Fruit fly (Drosophila melanogaster) whole organism, embryonic: Measurements from ENCODE around the gene CG13315.

ENCODE experiments used
- ATbp ChIP-seq: fragments of 200-800 bp; sonication (Bioruptor generic); optimal IDR thresholded peaks from 2 replicates; lab custom pipeline; 2017; ENCODE audit warnings: missing biosample characterization, mild to moderate bottlenecking, missing genetic modification characterization, missing genetic modification reagents
- Ada2b ChIP-seq: fragments of 200-800 bp; sonication (Bioruptor generic); IDR thresholded peaks from 2 replicates; pipeline ENCODE4 v1.3.6; 2022; ENCODE audit warnings: missing biosample characterization, missing genetic modification characterization
- CG12155 ChIP-seq: fragments of 200-800 bp; sonication (Bioruptor generic); optimal IDR thresholded peaks from 3 replicates; lab custom pipeline; 2016; ENCODE audit warnings: missing biosample characterization, missing genetic modification characterization
- CG12299 ChIP-seq: fragments of 200-800 bp; sonication (Bioruptor generic); optimal IDR thresholded peaks from 2 replicates; lab custom pipeline; 2018; ENCODE audit warnings: missing biosample characterization, mild to moderate bottlenecking, missing genetic modification characterization
- CG12769 ChIP-seq: fragments of 200-800 bp; sonication (Bioruptor generic); optimal IDR thresholded peaks from 2 replicates; lab custom pipeline; 2019; ENCODE audit warnings: missing biosample characterization, mild to moderate bottlenecking, missing genetic modification characterization, moderate library complexity
- CG13123 ChIP-seq: fragments of 200-800 bp; sonication (Bioruptor generic); optimal IDR thresholded peaks from 2 replicates; lab custom pipeline; 2016; ENCODE audit warnings: missing biosample characterization, missing genetic modification characterization
- CG13894 ChIP-seq: fragments of 200-800 bp; sonication (Bioruptor generic); optimal IDR thresholded peaks from 3 replicates; lab custom pipeline; 2018; ENCODE audit warnings: missing biosample characterization, mild to moderate bottlenecking, missing genetic modification characterization, moderate library complexity
- CG15601 ChIP-seq: fragments of 200-800 bp; sonication (Bioruptor generic); optimal IDR thresholded peaks from 3 replicates; lab custom pipeline; 2019; ENCODE audit warnings: missing biosample characterization, mild to moderate bottlenecking, missing genetic modification characterization, moderate library complexity
- CG1603 ChIP-seq: fragments of 200-800 bp; sonication (Bioruptor generic); optimal IDR thresholded peaks from 2 replicates; lab custom pipeline; 2019; ENCODE audit warnings: missing biosample characterization, mild to moderate bottlenecking, missing genetic modification characterization, moderate library complexity
- CG17359 ChIP-seq: fragments of 200-800 bp; sonication (Bioruptor generic); optimal IDR thresholded peaks from 3 replicates; lab custom pipeline; 2018; ENCODE audit warnings: missing biosample characterization, mild to moderate bottlenecking, missing genetic modification characterization, moderate library complexity
- CG17612 ChIP-seq: fragments of 200-800 bp; sonication (Bioruptor generic); IDR thresholded peaks from 2 replicates; pipeline ENCODE4 v1.3.6; 2022; ENCODE audit warnings: missing biosample characterization, missing genetic modification characterization
- CG17829 ChIP-seq: fragments of 200-800 bp; optimal IDR thresholded peaks from 2 replicates; lab custom pipeline; 2019; ENCODE audit warnings: missing biosample characterization, mild to moderate bottlenecking, missing genetic modification characterization, moderate library complexity
- CG2199 ChIP-seq: fragments of 200-800 bp; sonication (Bioruptor generic); IDR thresholded peaks from 3 replicates; pipeline ENCODE4 v1.3.6; 2022; ENCODE audit warnings: missing biosample characterization, missing genetic modification characterization
- CG33557 ChIP-seq: fragments of 200-800 bp; sonication (Bioruptor generic); optimal IDR thresholded peaks from 2 replicates; lab custom pipeline; 2019; ENCODE audit warnings: missing biosample characterization, mild to moderate bottlenecking, missing genetic modification characterization, moderate library complexity
- CG3838 ChIP-seq: fragments of 200-800 bp; sonication (Bioruptor generic); optimal IDR thresholded peaks from 3 replicates; lab custom pipeline; 2016; ENCODE audit warnings: missing biosample characterization, missing genetic modification characterization
- CG4282 ChIP-seq: fragments of 200-800 bp; sonication (Bioruptor generic); optimal IDR thresholded peaks from 2 replicates; lab custom pipeline; 2016; ENCODE audit warnings: missing biosample characterization, missing genetic modification characterization
- CG5953 ChIP-seq: fragments of 200-800 bp; sonication (Bioruptor generic); IDR thresholded peaks from 2 replicates; pipeline ENCODE4 v1.3.6; 2022; ENCODE audit warnings: missing biosample characterization, missing genetic modification characterization
- CG6854 ChIP-seq: fragments of 200-800 bp; sonication (Bioruptor generic); optimal IDR thresholded peaks from 3 replicates; lab custom pipeline; 2017; ENCODE audit warnings: missing biosample characterization, mild to moderate bottlenecking, missing genetic modification characterization
- CG8290 ChIP-seq, 3 experiments: fragments of 200-800 bp; sonication (Bioruptor generic); optimal IDR thresholded peaks; 2 replicates each; lab custom pipeline; 2016 to 2019; ENCODE audit warnings: missing biosample characterization in 3 of 3, missing genetic modification characterization in 3 of 3, mild to moderate bottlenecking in 2 of 3, moderate library complexity in 1 of 3
- CG8359 ChIP-seq: fragments of 200-800 bp; sonication (Bioruptor generic); optimal IDR thresholded peaks from 2 replicates; lab custom pipeline; 2017; ENCODE audit warnings: missing biosample characterization, mild to moderate bottlenecking, missing genetic modification characterization, borderline replicate concordance
- CG9727 ChIP-seq: fragments of 200-800 bp; sonication (Bioruptor generic); optimal IDR thresholded peaks from 3 replicates; lab custom pipeline; 2017; ENCODE audit warnings: missing biosample characterization, mild to moderate bottlenecking, missing genetic modification characterization
- Dip3 ChIP-seq: fragments of 200-800 bp; sonication (Bioruptor generic); optimal IDR thresholded peaks from 3 replicates; lab custom pipeline; 2016; ENCODE audit warnings: missing biosample characterization, missing genetic modification characterization
- HLH3B ChIP-seq: fragments of 200-800 bp; sonication (Bioruptor generic); IDR thresholded peaks from 2 replicates; pipeline ENCODE4 v1.3.6; 2022; ENCODE audit warnings: missing biosample characterization, missing genetic modification characterization
- Mrtf ChIP-seq: fragments of 200-800 bp; sonication (Bioruptor generic); IDR thresholded peaks from 3 replicates; pipeline ENCODE4 v1.3.6; 2022; ENCODE audit warnings: missing biosample characterization, missing genetic modification characterization
- NFAT ChIP-seq: fragments of 200-800 bp; sonication (Bioruptor generic); IDR thresholded peaks from 2 replicates; pipeline ENCODE4 v1.3.6; 2022; ENCODE audit warnings: missing biosample characterization, missing genetic modification characterization
- NK7.1 ChIP-seq: fragments of 200-800 bp; sonication (Bioruptor generic); optimal IDR thresholded peaks from 3 replicates; lab custom pipeline; 2016; ENCODE audit warnings: missing biosample characterization, missing genetic modification characterization
- Opbp ChIP-seq: fragments of 200-800 bp; sonication (Bioruptor generic); IDR thresholded peaks from 3 replicates; pipeline ENCODE4 v1.3.6; 2022; ENCODE audit warnings: missing biosample characterization, missing genetic modification characterization; ENCODE audit not compliant: partially characterized antibody
- Sox100B ChIP-seq: fragments of 200-800 bp; sonication (Bioruptor generic); optimal IDR thresholded peaks from 3 replicates; lab custom pipeline; 2018; ENCODE audit warnings: missing biosample characterization, mild to moderate bottlenecking, missing genetic modification characterization
- Spps ChIP-seq: fragments of 200-800 bp; sonication (Bioruptor generic); optimal IDR thresholded peaks from 2 replicates; lab custom pipeline; 2018; ENCODE audit warnings: missing biosample characterization, mild to moderate bottlenecking, missing genetic modification characterization
- ab ChIP-seq: fragments of 200-800 bp; sonication (Bioruptor generic); optimal IDR thresholded peaks from 2 replicates; lab custom pipeline; 2016; ENCODE audit warnings: missing biosample characterization, missing genetic modification characterization
- ara ChIP-seq: fragments of 200-800 bp; sonication (Bioruptor generic); IDR thresholded peaks from 2 replicates; pipeline ENCODE4 v1.3.6; 2022; ENCODE audit warnings: missing biosample characterization, missing genetic modification characterization
- bcd ChIP-seq: fragments of 200-800 bp; sonication (Bioruptor generic); optimal IDR thresholded peaks from 2 replicates; lab custom pipeline; 2017; ENCODE audit warnings: missing biosample characterization, mild to moderate bottlenecking, missing genetic modification characterization
- br ChIP-seq: fragments of >200 bp; optimal IDR thresholded peaks from 2 replicates; lab custom pipeline; 2017
- cato ChIP-seq: fragments of 200-800 bp; sonication (Bioruptor generic); optimal IDR thresholded peaks from 2 replicates; lab custom pipeline; 2016; ENCODE audit warnings: missing biosample characterization, missing genetic modification characterization, borderline replicate concordance
- eyg ChIP-seq: fragments of 200-800 bp; sonication (Bioruptor generic); optimal IDR thresholded peaks from 3 replicates; lab custom pipeline; 2016; ENCODE audit warnings: missing biosample characterization, missing genetic modification characterization
- fd96Cb ChIP-seq: fragments of 200-800 bp; sonication (Bioruptor generic); optimal IDR thresholded peaks from 2 replicates; lab custom pipeline; 2018; ENCODE audit warnings: missing biosample characterization, mild to moderate bottlenecking, missing genetic modification characterization, moderate library complexity
- ftz-f1 ChIP-seq: fragments of 200-800 bp; sonication (Bioruptor generic); optimal IDR thresholded peaks from 2 replicates; lab custom pipeline; 2016; ENCODE audit warnings: missing biosample characterization, missing genetic modification characterization
- h ChIP-seq: fragments of >200 bp; optimal IDR thresholded peaks from 2 replicates; lab custom pipeline; 2017
- klu ChIP-seq: fragments of 200-800 bp; sonication (Bioruptor generic); IDR thresholded peaks from 2 replicates; pipeline ENCODE4 v1.3.6; 2022; ENCODE audit warnings: missing biosample characterization, missing genetic modification characterization
- lov ChIP-seq, 2 experiments: fragments of 200-800 bp in 1 of 2; fragments of >200 bp in 1 of 2; sonication (Bioruptor generic) in 1 of 2; IDR thresholded peaks in 1 of 2; optimal IDR thresholded peaks in 1 of 2; 2 replicates in 1 of 2; 3 replicates in 1 of 2; pipeline versions ENCODE4 v1.3.6 to Lab custom; 2017 to 2022; ENCODE audit warnings: missing biosample characterization in 1 of 2, missing genetic modification characterization in 1 of 2
- peb ChIP-seq: fragments of 200-800 bp; sonication (Bioruptor generic); IDR thresholded peaks from 2 replicates; pipeline ENCODE4 v1.3.6; 2022; ENCODE audit warnings: missing biosample characterization, missing genetic modification characterization
- salm ChIP-seq: fragments of 200-800 bp; sonication (Bioruptor generic); optimal IDR thresholded peaks from 2 replicates; lab custom pipeline; 2018; ENCODE audit warnings: missing biosample characterization, mild to moderate bottlenecking, missing genetic modification characterization
- scrt ChIP-seq: fragments of 200-800 bp; sonication (Bioruptor generic); optimal IDR thresholded peaks from 2 replicates; lab custom pipeline; 2018; ENCODE audit warnings: missing biosample characterization, mild to moderate bottlenecking, missing genetic modification characterization, moderate library complexity
- sisA ChIP-seq: fragments of 200-800 bp; sonication (Bioruptor generic); IDR thresholded peaks from 2 replicates; pipeline ENCODE4 v1.3.6; 2022; ENCODE audit warnings: missing biosample characterization, missing genetic modification characterization
- sna ChIP-seq: fragments of 200-800 bp; sonication (Bioruptor generic); IDR thresholded peaks from 2 replicates; pipeline ENCODE4 v1.3.6; 2022; ENCODE audit warnings: missing biosample characterization, missing genetic modification characterization; ENCODE audit not compliant: partially characterized antibody
- ttk ChIP-seq: fragments of 200-800 bp; sonication (Bioruptor generic); IDR thresholded peaks from 2 replicates; pipeline ENCODE4 v2.1.2; 2022; ENCODE audit warnings: missing biosample characterization, missing genetic modification characterization
- usp ChIP-seq: fragments of >200 bp; optimal IDR thresholded peaks from 2 replicates; lab custom pipeline; 2017; ENCODE audit warnings: missing biosample characterization, missing genetic modification characterization
- wek ChIP-seq: fragments of 200-800 bp; sonication (Bioruptor generic); optimal IDR thresholded peaks from 3 replicates; lab custom pipeline; 2018; ENCODE audit warnings: missing biosample characterization, mild to moderate bottlenecking, missing genetic modification characterization, moderate library complexity
- z ChIP-seq: fragments of 200-800 bp; sonication (Bioruptor generic); IDR thresholded peaks from 3 replicates; pipeline ENCODE4 v1.3.6; 2022; ENCODE audit warnings: missing biosample characterization, missing genetic modification characterization

Gene CG13315

dm6 chr3L:9057429-9058088 is 39.1 kb upstream of the CG13315 start (continued):
- TF ChIP-seq wek (GFP tag; lab: Kevin White, UChicago) (peak; percentile 35), z (GFP tag; lab: Robert Waterston, UW) (no peak), Opbp (no peak), CG12299 (tag; lab: Kevin White, UChicago) (peak; percentile 92), Dip3 (peak; percentile 68), CG9727 (GFP tag; lab: Kevin White, UChicago) (peak; percentile 93), CG17829 (tag; lab: Kevin White, UChicago) (peak; percentile 93), Spps (tag; lab: Kevin White, UChicago) (peak; percentile 67), eyg (GFP tag; lab: Kevin White, UChicago) (peak; percentile 11), CG8359 (GFP tag; lab: Kevin White, UChicago) (peak; percentile 59), scrt (GFP tag; lab: Kevin White, UChicago) (peak; percentile 91), ATbp (GFP tag; lab: Kevin White, UChicago) (peak; percentile 91), peb (GFP tag; lab: Robert Waterston, UW) (peak; percentile 78), bcd (GFP tag; lab: Kevin White, UChicago) (peak; percentile 91), sna (GFP tag; lab: Robert Waterston, UW) (no peak), fd96Cb (tag; lab: Kevin White, UChicago) (peak; percentile 86), CG1603 (peak; percentile 50), CG13894 (tag; lab: Kevin White, UChicago) (peak; percentile 96), h (lab: Kevin White, UChicago) (no peak), lov (optimal IDR thresholded peaks at IDR 0.05; lab: Kevin White, UChicago) (no peak), lov (GFP tag; IDR thresholded peaks at IDR 0.05; lab: Robert Waterston, UW) (peak; percentile 53; the same call in 1 of the 3 replicates), CG15601 (tag; lab: Kevin White, UChicago) (peak; percentile 92), CG17612 (GFP tag; lab: Robert Waterston, UW) (peak; percentile 66), CG13123 (GFP tag; lab: Kevin White, UChicago) (peak; percentile 76), Ada2b (GFP tag; lab: Robert Waterston, UW) (peak; percentile 89), klu (peak; percentile 84), sisA (GFP tag; lab: Robert Waterston, UW) (peak; percentile 92), HLH3B (GFP tag; lab: Robert Waterston, UW) (peak; percentile 91), salm (tag; lab: Kevin White, UChicago) (peak; percentile 81), br (lab: Kevin White, UChicago) (no peak), CG33557 (GFP tag; lab: Kevin White, UChicago) (peak; percentile 80), cato (GFP tag; lab: Kevin White, UChicago) (peak; percentile 78), NFAT (GFP tag; lab: Robert Waterston, UW) (peak; percentile 77; the same call in 1 of the 2 replicates), Sox100B (GFP tag; lab: Kevin White, UChicago) (peak; percentile 86), Mrtf (GFP tag; lab: Robert Waterston, UW) (peak; percentile 76), CG6854 (GFP tag; lab: Kevin White, UChicago) (peak; percentile 85), ttk (GFP tag; lab: Robert Waterston, UW) (peak; percentile 87), CG3838 (GFP tag; lab: Kevin White, UChicago) (peak; percentile 52), ara (peak; percentile 83), CG12769 (tag; lab: Kevin White, UChicago) (peak; percentile 87), CG4282 (GFP tag; lab: Kevin White, UChicago) (no peak), CG2199 (GFP tag; lab: Robert Waterston, UW) (no peak), CG17359 (tag; lab: Kevin White, UChicago) (peak; percentile 91), ab (GFP tag; lab: Kevin White, UChicago) (no peak), CG8290 (GFP tag; optimal IDR thresholded peaks at IDR 0.05; lab: Kevin White, UChicago) (peak; percentile 57), CG8290 (tag; optimal IDR thresholded peaks at IDR 0.05; lab: Kevin White, UChicago) (peak in 1 of 2 experiments; percentile 36), CG5953 (GFP tag; lab: Robert Waterston, UW) (peak; percentile 80), ftz-f1 (peak; percentile 16), NK7.1 (no peak), CG12155 (GFP tag; lab: Kevin White, UChicago) (peak; percentile 87), usp (GFP tag; lab: Kevin White, UChicago) (no peak)
